Worm (Caenorhabditis elegans) whole organism, young adult: ENCODE measurements around the gene Y54G2A.32.

Experiments
- B0019.2 ChIP-seq: fragments of 200-800 bp; sonication (Bioruptor generic); conservative IDR thresholded peaks from 2 replicates; pipeline ENCODE4 v1.3.6; 2022; ENCODE audit warnings: missing genetic modification reagents, missing genetic modification characterization, missing compliant biosample characterization
- C06A6.2 ChIP-seq: fragments of 200-800 bp; sonication (Bioruptor generic); conservative IDR thresholded peaks from 2 replicates; pipeline ENCODE4 v1.3.6; 2022; ENCODE audit warnings: missing genetic modification characterization, missing compliant biosample characterization
- D2030.7 ChIP-seq: fragments of 200-800 bp; sonication (Bioruptor generic); IDR thresholded peaks from 2 replicates; pipeline ENCODE4 v1.3.6; 2022; ENCODE audit warnings: missing genetic modification reagents, missing genetic modification characterization, missing compliant biosample characterization
- F23B12.7 ChIP-seq: sonication (generic microtip); optimal IDR thresholded peaks from 2 replicates; lab custom pipeline; 2017; ENCODE audit warnings: missing genetic modification characterization, mild to moderate bottlenecking, missing compliant biosample characterization, antibody characterized with exemption, moderate library complexity; ENCODE audit not compliant: insufficient read depth
- F49E8.2 ChIP-seq: sonication (generic microtip); optimal IDR thresholded peaks from 3 replicates; lab custom pipeline; 2017; ENCODE audit warnings: missing genetic modification characterization, mild to moderate bottlenecking, missing compliant biosample characterization, antibody characterized with exemption, moderate library complexity; ENCODE audit not compliant: insufficient read depth
- F52B5.7 ChIP-seq: sonication (generic microtip); optimal IDR thresholded peaks from 2 replicates; lab custom pipeline; 2016; ENCODE audit warnings: mild to moderate bottlenecking, missing genetic modification characterization, missing compliant biosample characterization
- F57C9.4 ChIP-seq: sonication (generic microtip); optimal IDR thresholded peaks from 2 replicates; lab custom pipeline; 2017; ENCODE audit warnings: mild to moderate bottlenecking, missing genetic modification characterization, missing compliant biosample characterization
- K11D2.4 ChIP-seq: fragments of 200-800 bp; sonication (Bioruptor generic); IDR thresholded peaks from 2 replicates; pipeline ENCODE4 v1.3.6; 2022; ENCODE audit warnings: missing genetic modification reagents, missing genetic modification characterization, missing compliant biosample characterization
- T26A5.8 ChIP-seq: sonication (generic microtip); optimal IDR thresholded peaks from 2 replicates; lab custom pipeline; 2016; ENCODE audit warnings: missing genetic modification characterization, missing compliant biosample characterization
- Y56A3A.18 ChIP-seq: fragments of 200-800 bp; sonication (Bioruptor generic); IDR thresholded peaks from 2 replicates; pipeline ENCODE4 v1.3.6; 2022; ENCODE audit warnings: missing genetic modification reagents, missing genetic modification characterization, missing compliant biosample characterization
- Y95B8A.8 ChIP-seq: fragments of 200-800 bp; sonication (Bioruptor generic); IDR thresholded peaks from 2 replicates; pipeline ENCODE4 v1.3.6; 2022; ENCODE audit warnings: missing genetic modification reagents, missing genetic modification characterization, missing compliant biosample characterization
- ZK185.1 ChIP-seq: sonication (generic microtip); optimal IDR thresholded peaks from 2 replicates; lab custom pipeline; 2016; ENCODE audit warnings: mild to moderate bottlenecking, missing genetic modification characterization, missing compliant biosample characterization; ENCODE audit not compliant: poor library complexity, severe bottlenecking
- akir-1 ChIP-seq: fragments of 200-800 bp; sonication (Bioruptor generic); optimal IDR thresholded peaks from 2 replicates; lab custom pipeline; 2018; ENCODE audit warnings: mild to moderate bottlenecking, missing genetic modification characterization, moderate library complexity, missing compliant biosample characterization
- aptf-2 ChIP-seq: fragments of 200-800 bp; sonication (Bioruptor generic); conservative IDR thresholded peaks from 2 replicates; pipeline ENCODE4 v1.3.6; 2022; ENCODE audit warnings: missing genetic modification reagents, missing genetic modification characterization, missing compliant biosample characterization
- attf-5 ChIP-seq: fragments of 200-800 bp; sonication (Bioruptor generic); optimal IDR thresholded peaks from 2 replicates; lab custom pipeline; 2018; ENCODE audit warnings: mild to moderate bottlenecking, missing genetic modification characterization, missing compliant biosample characterization
- attf-6 ChIP-seq: fragments of 200-800 bp; sonication (Bioruptor generic); IDR thresholded peaks from 2 replicates; pipeline ENCODE4 v1.3.6; 2022; ENCODE audit warnings: missing genetic modification reagents, missing genetic modification characterization, missing compliant biosample characterization
- cebp-1 ChIP-seq, 2 experiments: fragments of 200-800 bp in 1 of 2; sonication (Bioruptor generic) in 1 of 2; sonication (generic microtip) in 1 of 2; IDR thresholded peaks in 1 of 2; optimal IDR thresholded peaks in 1 of 2; 2 replicates each; pipeline versions ENCODE4 v1.3.6 to Lab custom; 2017 to 2022; ENCODE audit warnings: missing compliant biosample characterization in 2 of 2, missing genetic modification characterization in 2 of 2, mild to moderate bottlenecking in 1 of 2, missing genetic modification reagents in 1 of 2, moderate library complexity in 1 of 2
- ceh-27 ChIP-seq: fragments of 200-800 bp; sonication (Bioruptor generic); optimal IDR thresholded peaks from 2 replicates; lab custom pipeline; 2018; ENCODE audit warnings: mild to moderate bottlenecking, missing genetic modification characterization, moderate library complexity, missing compliant biosample characterization
- ceh-58 ChIP-seq: fragments of 200-800 bp; sonication (Bioruptor generic); IDR thresholded peaks from 2 replicates; pipeline ENCODE4 v1.3.6; 2022; ENCODE audit warnings: missing genetic modification characterization, missing compliant biosample characterization
- ceh-91 ChIP-seq: fragments of 200-800 bp; sonication (Bioruptor generic); IDR thresholded peaks from 2 replicates; pipeline ENCODE4 v1.3.6; 2022; ENCODE audit warnings: missing genetic modification reagents, missing genetic modification characterization, missing compliant biosample characterization
- die-1 ChIP-seq: sonication (generic microtip); optimal IDR thresholded peaks from 2 replicates; lab custom pipeline; 2016; ENCODE audit warnings: missing genotype, mild to moderate bottlenecking, missing genetic modification characterization, missing compliant biosample characterization
- dox-1 ChIP-seq: fragments of 200-800 bp; sonication (Bioruptor generic); IDR thresholded peaks from 2 replicates; pipeline ENCODE4 v1.3.6; 2022; ENCODE audit warnings: missing genetic modification reagents, missing genetic modification characterization, missing compliant biosample characterization
- egl-44 ChIP-seq: fragments of 200-800 bp; sonication (Bioruptor generic); IDR thresholded peaks from 2 replicates; pipeline ENCODE4 v1.3.6; 2022; ENCODE audit warnings: missing genetic modification reagents, missing genetic modification characterization, missing compliant biosample characterization
- egrh-3 ChIP-seq: fragments of 200-800 bp; sonication (Bioruptor generic); IDR thresholded peaks from 2 replicates; pipeline ENCODE4 v1.3.6; 2022; ENCODE audit warnings: missing genetic modification reagents, missing genetic modification characterization, missing compliant biosample characterization
- ekl-4 ChIP-seq: fragments of 200-800 bp; sonication (Bioruptor generic); IDR thresholded peaks from 2 replicates; pipeline ENCODE4 v1.3.6; 2022; ENCODE audit warnings: missing genetic modification reagents, missing genetic modification characterization, missing compliant biosample characterization
- him-1 ChIP-seq: sonication (generic microtip); optimal IDR thresholded peaks from 2 replicates; lab custom pipeline; 2016; ENCODE audit warnings: missing genotype, missing genetic modification reagents, missing genetic modification characterization, missing compliant biosample characterization
- hmg-1.2 ChIP-seq: fragments of 200-800 bp; sonication (Bioruptor generic); IDR thresholded peaks from 2 replicates; pipeline ENCODE4 v1.3.6; 2022; ENCODE audit warnings: missing genetic modification reagents, missing genetic modification characterization, missing compliant biosample characterization
- hmg-20 ChIP-seq: fragments of 200-800 bp; sonication (Bioruptor generic); IDR thresholded peaks from 2 replicates; pipeline ENCODE4 v1.3.6; 2022; ENCODE audit warnings: missing genetic modification reagents, missing genetic modification characterization, missing compliant biosample characterization
- lag-1 ChIP-seq: fragments of 200-800 bp; sonication (Bioruptor generic); IDR thresholded peaks from 2 replicates; pipeline ENCODE4 v1.3.6; 2022; ENCODE audit warnings: missing genetic modification reagents, missing genetic modification characterization, missing compliant biosample characterization
- let-526 ChIP-seq: fragments of 200-800 bp; sonication (Bioruptor generic); IDR thresholded peaks from 2 replicates; pipeline ENCODE4 v1.3.6; 2022; ENCODE audit warnings: missing genetic modification reagents, missing genetic modification characterization, missing compliant biosample characterization
- lin-26 ChIP-seq: fragments of 200-800 bp; sonication (Bioruptor generic); IDR thresholded peaks from 2 replicates; pipeline ENCODE4 v1.3.6; 2022; ENCODE audit warnings: missing genetic modification reagents, missing genetic modification characterization, missing compliant biosample characterization
- lir-1 ChIP-seq: fragments of 200-800 bp; sonication (Bioruptor generic); conservative IDR thresholded peaks from 2 replicates; pipeline ENCODE4 v1.3.6; 2022; ENCODE audit warnings: missing genetic modification reagents, missing genetic modification characterization, missing compliant biosample characterization
- lsl-1 ChIP-seq: fragments of 200-800 bp; sonication (Bioruptor generic); optimal IDR thresholded peaks from 2 replicates; lab custom pipeline; 2018; ENCODE audit warnings: mild to moderate bottlenecking, missing genetic modification characterization, moderate library complexity, missing compliant biosample characterization
- madf-3 ChIP-seq: fragments of 200-800 bp; sonication (Bioruptor generic); IDR thresholded peaks from 2 replicates; pipeline ENCODE4 v1.3.6; 2022; ENCODE audit warnings: missing genetic modification reagents, missing genetic modification characterization, missing compliant biosample characterization
- madf-8 ChIP-seq: fragments of 200-800 bp; sonication (Bioruptor generic); conservative IDR thresholded peaks from 2 replicates; pipeline ENCODE4 v1.3.6; 2022; ENCODE audit warnings: missing genetic modification reagents, missing genetic modification characterization, missing compliant biosample characterization
- nhr-27 ChIP-seq: fragments of 200-800 bp; sonication (Bioruptor generic); optimal IDR thresholded peaks from 2 replicates; lab custom pipeline; 2018; ENCODE audit warnings: mild to moderate bottlenecking, missing genetic modification characterization, moderate library complexity, missing compliant biosample characterization
- nhr-90 ChIP-seq: sonication (generic microtip); optimal IDR thresholded peaks from 2 replicates; lab custom pipeline; 2016; ENCODE audit warnings: missing genotype, mild to moderate bottlenecking, missing genetic modification characterization, missing compliant biosample characterization
- pbrm-1 ChIP-seq: fragments of 200-800 bp; sonication (Bioruptor generic); IDR thresholded peaks from 2 replicates; pipeline ENCODE4 v1.3.6; 2022; ENCODE audit warnings: missing genetic modification reagents, missing genetic modification characterization, missing compliant biosample characterization
- rpc-1 ChIP-seq, 2 experiments: fragments of 150-350 bp in 1 of 2; sonication (generic microtip) in 1 of 2; optimal IDR thresholded peaks; 2 replicates each; lab custom pipeline; 2014 to 2018; ENCODE audit warnings: missing biosample characterization in 1 of 2, missing genetic modification characterization in 1 of 2, missing genetic modification reagents in 1 of 2, missing genotype in 1 of 2
- sea-2 ChIP-seq: fragments of 200-800 bp; sonication (Bioruptor generic); IDR thresholded peaks from 2 replicates; pipeline ENCODE4 v1.3.6; 2022; ENCODE audit warnings: missing genetic modification characterization, missing compliant biosample characterization
- snpc-1.1 ChIP-seq: sonication (generic microtip); optimal IDR thresholded peaks from 2 replicates; lab custom pipeline; 2017; ENCODE audit warnings: missing genetic modification characterization, mild to moderate bottlenecking, missing compliant biosample characterization, antibody characterized with exemption, moderate library complexity, missing genotype, missing genetic modification reagents; ENCODE audit not compliant: insufficient read depth
- snpc-1.3 ChIP-seq: sonication (generic microtip); optimal IDR thresholded peaks from 2 replicates; lab custom pipeline; 2017; ENCODE audit warnings: missing genetic modification characterization, mild to moderate bottlenecking, missing compliant biosample characterization, antibody characterized with exemption, moderate library complexity, missing genotype, missing genetic modification reagents; ENCODE audit not compliant: insufficient read depth
- somi-1 ChIP-seq: fragments of 200-800 bp; sonication (Bioruptor generic); optimal IDR thresholded peaks from 2 replicates; lab custom pipeline; 2018; ENCODE audit warnings: mild to moderate bottlenecking, missing genetic modification characterization, missing compliant biosample characterization
- tlf-1 ChIP-seq: fragments of 200-800 bp; sonication (Bioruptor generic); optimal IDR thresholded peaks from 2 replicates; lab custom pipeline; 2018; ENCODE audit warnings: mild to moderate bottlenecking, missing genetic modification characterization, missing compliant biosample characterization
- xnd-1 ChIP-seq: sonication (generic microtip); optimal IDR thresholded peaks from 2 replicates; lab custom pipeline; 2016; ENCODE audit warnings: missing genotype, missing genetic modification reagents, missing genetic modification characterization, missing compliant biosample characterization
- ztf-18 ChIP-seq: sonication (generic microtip); optimal IDR thresholded peaks from 2 replicates; lab custom pipeline; 2016; ENCODE audit warnings: missing genotype, mild to moderate bottlenecking, missing genetic modification characterization, missing compliant biosample characterization
- ztf-26 ChIP-seq: sonication (generic microtip); optimal IDR thresholded peaks from 2 replicates; lab custom pipeline; 2017; ENCODE audit warnings: missing genetic modification characterization, missing compliant biosample characterization

The Y54G2A.32 gene

DNA sequence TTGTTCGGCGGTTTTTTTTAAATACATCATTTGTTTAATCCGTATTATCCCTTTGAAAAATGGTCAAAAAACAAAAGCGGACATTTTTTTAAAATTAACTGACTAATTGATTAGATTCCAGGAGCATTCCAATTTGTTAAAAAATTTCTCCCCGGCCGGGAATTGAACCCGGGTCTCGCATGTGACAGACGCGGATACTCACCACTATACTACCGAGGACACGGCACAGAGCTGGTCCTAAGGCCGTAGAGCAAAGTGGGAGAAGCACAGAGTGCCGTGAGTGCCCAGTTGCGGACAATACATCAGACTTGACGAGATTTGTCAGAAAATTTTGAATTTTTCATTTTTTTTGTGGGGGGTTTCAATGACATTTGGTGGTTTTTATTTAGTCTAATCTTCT is 2.7 kb upstream of the Y54G2A.32 start:
- TF ChIP-seq ceh-27 (no peak), T26A5.8 (tag; lab: Kevin White, UChicago) (no peak), him-1 (tag; lab: Kevin White, UChicago) (peak; percentile 46), B0019.2 (GFP tag; lab: Robert Waterston, UW) (no peak), snpc-1.1 (tag; lab: Kevin White, UChicago) (no peak), ceh-58 (GFP tag; lab: Robert Waterston, UW) (no peak), lin-26 (GFP tag; lab: Robert Waterston, UW) (peak; percentile 83), ZK185.1 (tag; lab: Kevin White, UChicago) (peak; percentile 12), nhr-27 (tag; lab: Kevin White, UChicago) (no peak), K11D2.4 (GFP tag; lab: Robert Waterston, UW) (0 out of 2 replicates have a peak, but pooled peaks have one; percentile 28), dox-1 (peak; percentile 71), hmg-20 (GFP tag; lab: Robert Waterston, UW) (no peak), somi-1 (GFP tag; lab: Kevin White, UChicago) (no peak), ceh-91 (GFP tag; lab: Robert Waterston, UW) (no peak), F23B12.7 (tag; lab: Kevin White, UChicago) (peak; percentile 79), D2030.7 (GFP tag; lab: Robert Waterston, UW) (peak; percentile 77), egl-44 (GFP tag; lab: Robert Waterston, UW) (no peak), snpc-1.3 (tag; lab: Kevin White, UChicago) (peak; percentile 62), akir-1 (no peak), C06A6.2 (no peak), madf-3 (GFP tag; lab: Robert Waterston, UW) (no peak), attf-5 (peak; percentile 11), xnd-1 (tag; lab: Kevin White, UChicago) (no peak), lag-1 (GFP tag; lab: Robert Waterston, UW) (no peak), ekl-4 (no peak), hmg-1.2 (GFP tag; lab: Robert Waterston, UW) (peak; percentile 67), ztf-18 (peak; percentile 69), Y95B8A.8 (GFP tag; lab: Robert Waterston, UW) (no peak), die-1 (tag; lab: Kevin White, UChicago) (peak; percentile 71), F57C9.4 (tag; lab: Kevin White, UChicago) (no peak), pbrm-1 (0 out of 2 replicates have a peak, but pooled peaks have one; percentile 46), tlf-1 (GFP tag; lab: Kevin White, UChicago) (no peak), nhr-90 (tag; lab: Kevin White, UChicago) (peak; percentile 71), lsl-1 (GFP tag; lab: Kevin White, UChicago) (peak; percentile 32), Y56A3A.18 (no peak), egrh-3 (peak; percentile 26; the same call in 1 of the 2 replicates), rpc-1 (optimal IDR thresholded peaks at IDR 0.05; lab: Kevin White, UChicago) (peak; percentile 68), rpc-1 (tag; optimal IDR thresholded peaks at IDR 0.05; lab: Kevin White, UChicago) (peak; percentile 90), lir-1 (GFP tag; lab: Robert Waterston, UW) (no peak), F49E8.2 (tag; lab: Kevin White, UChicago) (peak; percentile 68), ztf-26 (tag; lab: Kevin White, UChicago) (no peak), sea-2 (GFP tag; lab: Robert Waterston, UW) (no peak), aptf-2 (no peak), attf-6 (GFP tag; lab: Robert Waterston, UW) (no peak), F52B5.7 (peak; percentile 17), madf-8 (no peak), let-526 (no peak), cebp-1 (GFP tag; IDR thresholded peaks at IDR 0.05; lab: Robert Waterston, UW) (no peak), cebp-1 (tag; optimal IDR thresholded peaks at IDR 0.05; lab: Kevin White, UChicago) (peak; percentile 43)
